Worm (Caenorhabditis elegans) whole organism, young adult: Measurements from ENCODE around the gene gnrr-2.

ENCODE experiments used
- B0261.1 ChIP-seq: sonication (generic microtip); optimal IDR thresholded peaks from 2 replicates; lab custom pipeline; 2016; ENCODE audit warnings: mild to moderate bottlenecking, missing genetic modification characterization, moderate library complexity, missing compliant biosample characterization
- C17E4.6 ChIP-seq: fragments of 200-800 bp; sonication (Bioruptor generic); IDR thresholded peaks from 2 replicates; pipeline ENCODE4 v1.3.6; 2022; ENCODE audit warnings: missing genetic modification reagents, missing genetic modification characterization, missing compliant biosample characterization
- D2030.7 ChIP-seq: fragments of 200-800 bp; sonication (Bioruptor generic); IDR thresholded peaks from 2 replicates; pipeline ENCODE4 v1.3.6; 2022; ENCODE audit warnings: missing genetic modification reagents, missing genetic modification characterization, missing compliant biosample characterization
- F39B2.1 ChIP-seq: fragments of 200-800 bp; sonication (Bioruptor generic); IDR thresholded peaks from 2 replicates; pipeline ENCODE4 v1.3.6; 2022; ENCODE audit warnings: missing genetic modification reagents, missing genetic modification characterization, missing compliant biosample characterization
- F55B11.4 ChIP-seq: sonication (generic microtip); optimal IDR thresholded peaks from 2 replicates; lab custom pipeline; 2016; ENCODE audit warnings: missing compliant biosample characterization, missing genetic modification characterization, borderline replicate concordance; ENCODE audit not compliant: insufficient read depth
- F57A8.1 ChIP-seq: fragments of 200-800 bp; sonication (Bioruptor generic); optimal IDR thresholded peaks from 2 replicates; lab custom pipeline; 2018; ENCODE audit warnings: mild to moderate bottlenecking, missing genetic modification characterization, moderate library complexity, missing compliant biosample characterization
- K12H6.12 ChIP-seq: fragments of 200-800 bp; sonication (Bioruptor generic); optimal IDR thresholded peaks from 2 replicates; lab custom pipeline; 2018; ENCODE audit warnings: mild to moderate bottlenecking, missing genetic modification characterization, missing compliant biosample characterization
- T07F8.4 ChIP-seq: sonication (generic microtip); optimal IDR thresholded peaks from 2 replicates; lab custom pipeline; 2016; ENCODE audit warnings: mild to moderate bottlenecking, missing genetic modification characterization, moderate library complexity, missing compliant biosample characterization
- T26A5.8 ChIP-seq: sonication (generic microtip); optimal IDR thresholded peaks from 2 replicates; lab custom pipeline; 2016; ENCODE audit warnings: missing genetic modification characterization, missing compliant biosample characterization
- ZK185.1 ChIP-seq: sonication (generic microtip); optimal IDR thresholded peaks from 2 replicates; lab custom pipeline; 2016; ENCODE audit warnings: mild to moderate bottlenecking, missing genetic modification characterization, missing compliant biosample characterization; ENCODE audit not compliant: poor library complexity, severe bottlenecking
- ama-1 ChIP-seq, 3 experiments: fragments of 150-350 bp in 1 of 3; sonication (generic microtip) in 2 of 3; optimal IDR thresholded peaks; 2 replicates each; lab custom pipeline; 2014 to 2018; ENCODE audit warnings: missing biosample characterization in 2 of 3, missing genetic modification characterization in 2 of 3, missing genetic modification reagents in 2 of 3
- aptf-2 ChIP-seq: fragments of 200-800 bp; sonication (Bioruptor generic); conservative IDR thresholded peaks from 2 replicates; pipeline ENCODE4 v1.3.6; 2022; ENCODE audit warnings: missing genetic modification reagents, missing genetic modification characterization, missing compliant biosample characterization
- atf-7 ChIP-seq: sonication (generic microtip); optimal IDR thresholded peaks from 2 replicates; lab custom pipeline; 2017; ENCODE audit warnings: mild to moderate bottlenecking, missing genetic modification characterization, missing compliant biosample characterization
- ccch-3 ChIP-seq: fragments of 200-800 bp; sonication (Bioruptor generic); optimal IDR thresholded peaks from 2 replicates; lab custom pipeline; 2018; ENCODE audit warnings: mild to moderate bottlenecking, missing genetic modification characterization, missing compliant biosample characterization
- cebp-1 ChIP-seq, 2 experiments: fragments of 200-800 bp in 1 of 2; sonication (Bioruptor generic) in 1 of 2; sonication (generic microtip) in 1 of 2; IDR thresholded peaks in 1 of 2; optimal IDR thresholded peaks in 1 of 2; 2 replicates each; pipeline versions ENCODE4 v1.3.6 to Lab custom; 2017 to 2022; ENCODE audit warnings: missing compliant biosample characterization in 2 of 2, missing genetic modification characterization in 2 of 2, mild to moderate bottlenecking in 1 of 2, missing genetic modification reagents in 1 of 2, moderate library complexity in 1 of 2
- cebp-2 ChIP-seq: fragments of 200-800 bp; sonication (Bioruptor generic); IDR thresholded peaks from 2 replicates; pipeline ENCODE4 v1.3.6; 2022; ENCODE audit warnings: missing genetic modification characterization, missing compliant biosample characterization
- ceh-100 ChIP-seq: fragments of 200-800 bp; sonication (Bioruptor generic); IDR thresholded peaks from 2 replicates; pipeline ENCODE4 v1.3.6; 2022; ENCODE audit warnings: missing genetic modification reagents, missing genetic modification characterization, missing compliant biosample characterization
- ceh-40 ChIP-seq: fragments of 200-800 bp; sonication (Bioruptor generic); IDR thresholded peaks from 2 replicates; pipeline ENCODE4 v1.3.6; 2022; ENCODE audit warnings: missing genetic modification characterization, missing compliant biosample characterization
- ceh-58 ChIP-seq: fragments of 200-800 bp; sonication (Bioruptor generic); IDR thresholded peaks from 2 replicates; pipeline ENCODE4 v1.3.6; 2022; ENCODE audit warnings: missing genetic modification characterization, missing compliant biosample characterization
- dox-1 ChIP-seq: fragments of 200-800 bp; sonication (Bioruptor generic); IDR thresholded peaks from 2 replicates; pipeline ENCODE4 v1.3.6; 2022; ENCODE audit warnings: missing genetic modification reagents, missing genetic modification characterization, missing compliant biosample characterization
- egrh-3 ChIP-seq: fragments of 200-800 bp; sonication (Bioruptor generic); IDR thresholded peaks from 2 replicates; pipeline ENCODE4 v1.3.6; 2022; ENCODE audit warnings: missing genetic modification reagents, missing genetic modification characterization, missing compliant biosample characterization
- ekl-4 ChIP-seq: fragments of 200-800 bp; sonication (Bioruptor generic); IDR thresholded peaks from 2 replicates; pipeline ENCODE4 v1.3.6; 2022; ENCODE audit warnings: missing genetic modification reagents, missing genetic modification characterization, missing compliant biosample characterization
- ets-4 ChIP-seq: fragments of 200-800 bp; sonication (Bioruptor generic); optimal IDR thresholded peaks from 2 replicates; lab custom pipeline; 2018; ENCODE audit warnings: mild to moderate bottlenecking, missing genetic modification characterization, missing compliant biosample characterization
- gei-17 ChIP-seq: fragments of 200-800 bp; sonication (Bioruptor generic); optimal IDR thresholded peaks from 2 replicates; lab custom pipeline; 2018; ENCODE audit warnings: mild to moderate bottlenecking, missing genetic modification characterization, missing compliant biosample characterization
- him-1 ChIP-seq: sonication (generic microtip); optimal IDR thresholded peaks from 2 replicates; lab custom pipeline; 2016; ENCODE audit warnings: missing genotype, missing genetic modification reagents, missing genetic modification characterization, missing compliant biosample characterization
- hmg-1.2 ChIP-seq: fragments of 200-800 bp; sonication (Bioruptor generic); IDR thresholded peaks from 2 replicates; pipeline ENCODE4 v1.3.6; 2022; ENCODE audit warnings: missing genetic modification reagents, missing genetic modification characterization, missing compliant biosample characterization
- hmg-20 ChIP-seq: fragments of 200-800 bp; sonication (Bioruptor generic); IDR thresholded peaks from 2 replicates; pipeline ENCODE4 v1.3.6; 2022; ENCODE audit warnings: missing genetic modification reagents, missing genetic modification characterization, missing compliant biosample characterization
- hrde-1 ChIP-seq: sonication (generic microtip); optimal IDR thresholded peaks from 2 replicates; lab custom pipeline; 2016; ENCODE audit warnings: missing genetic modification characterization, mild to moderate bottlenecking, missing compliant biosample characterization, moderate library complexity, missing genotype, missing genetic modification reagents, borderline replicate concordance
- lin-40 ChIP-seq: sonication (generic microtip); optimal IDR thresholded peaks from 2 replicates; lab custom pipeline; 2016; ENCODE audit warnings: missing genetic modification characterization, mild to moderate bottlenecking, missing compliant biosample characterization, missing genotype, missing genetic modification reagents
- lir-1 ChIP-seq: fragments of 200-800 bp; sonication (Bioruptor generic); conservative IDR thresholded peaks from 2 replicates; pipeline ENCODE4 v1.3.6; 2022; ENCODE audit warnings: missing genetic modification reagents, missing genetic modification characterization, missing compliant biosample characterization
- lsl-1 ChIP-seq: fragments of 200-800 bp; sonication (Bioruptor generic); optimal IDR thresholded peaks from 2 replicates; lab custom pipeline; 2018; ENCODE audit warnings: mild to moderate bottlenecking, missing genetic modification characterization, moderate library complexity, missing compliant biosample characterization
- madf-3 ChIP-seq: fragments of 200-800 bp; sonication (Bioruptor generic); IDR thresholded peaks from 2 replicates; pipeline ENCODE4 v1.3.6; 2022; ENCODE audit warnings: missing genetic modification reagents, missing genetic modification characterization, missing compliant biosample characterization
- madf-6 ChIP-seq: fragments of 200-800 bp; sonication (Bioruptor generic); IDR thresholded peaks from 2 replicates; pipeline ENCODE4 v1.3.6; 2022; ENCODE audit warnings: missing genetic modification reagents, missing genetic modification characterization, missing compliant biosample characterization
- mxl-1 ChIP-seq: sonication (generic microtip); optimal IDR thresholded peaks from 2 replicates; lab custom pipeline; 2016; ENCODE audit warnings: missing genetic modification characterization, missing compliant biosample characterization
- nhr-120 ChIP-seq: fragments of 200-800 bp; sonication (Bioruptor generic); IDR thresholded peaks from 2 replicates; pipeline ENCODE4 v1.3.6; 2022; ENCODE audit warnings: missing genetic modification characterization, missing compliant biosample characterization
- nhr-179 ChIP-seq: sonication (generic microtip); optimal IDR thresholded peaks from 2 replicates; lab custom pipeline; 2016; ENCODE audit warnings: mild to moderate bottlenecking, missing genetic modification characterization, missing compliant biosample characterization
- nhr-90 ChIP-seq: sonication (generic microtip); optimal IDR thresholded peaks from 2 replicates; lab custom pipeline; 2016; ENCODE audit warnings: missing genotype, mild to moderate bottlenecking, missing genetic modification characterization, missing compliant biosample characterization
- pha-4 ChIP-seq: fragments of 150-350 bp; sonication (generic microtip); optimal IDR thresholded peaks from 2 replicates; lab custom pipeline; 2014; ENCODE audit warnings: missing biosample characterization, missing genetic modification reagents, missing genetic modification characterization
- snpc-4 ChIP-seq, 5 experiments: fragments of 150-350 bp in 1 of 5; sonication (generic microtip) in 4 of 5; optimal IDR thresholded peaks; 2 replicates each; lab custom pipeline; 2014 to 2018; ENCODE audit warnings: missing genetic modification characterization in 5 of 5, missing biosample characterization in 3 of 5, antibody characterized with exemption in 2 of 5, mild to moderate bottlenecking in 2 of 5, missing compliant biosample characterization in 2 of 5, missing genotype in 2 of 5, moderate library complexity in 2 of 5, missing genetic modification reagents in 1 of 5
- sptf-2 ChIP-seq: fragments of 200-800 bp; sonication (Bioruptor generic); optimal IDR thresholded peaks from 2 replicates; lab custom pipeline; 2018; ENCODE audit warnings: mild to moderate bottlenecking, missing genetic modification characterization, missing compliant biosample characterization
- tbx-9 ChIP-seq: sonication (generic microtip); optimal IDR thresholded peaks from 2 replicates; lab custom pipeline; 2016; ENCODE audit warnings: borderline replicate concordance, missing genetic modification characterization, inconsistent platforms, missing compliant biosample characterization

Gene gnrr-2

ce11 chrV:14436195-14436594, 27.3 kb downstream of the gnrr-2 start:
- TF ChIP-seq T07F8.4 (tag; lab: Kevin White, UChicago) (no peak), ekl-4 (GFP tag; lab: Robert Waterston, UW) (no peak), ets-4 (GFP tag; lab: Kevin White, UChicago) (no peak), cebp-2 (GFP tag; lab: Robert Waterston, UW) (no peak), sptf-2 (no peak), dox-1 (GFP tag; lab: Robert Waterston, UW) (no peak), lir-1 (GFP tag; lab: Robert Waterston, UW) (no peak), D2030.7 (GFP tag; lab: Robert Waterston, UW) (no peak)

DNA sequence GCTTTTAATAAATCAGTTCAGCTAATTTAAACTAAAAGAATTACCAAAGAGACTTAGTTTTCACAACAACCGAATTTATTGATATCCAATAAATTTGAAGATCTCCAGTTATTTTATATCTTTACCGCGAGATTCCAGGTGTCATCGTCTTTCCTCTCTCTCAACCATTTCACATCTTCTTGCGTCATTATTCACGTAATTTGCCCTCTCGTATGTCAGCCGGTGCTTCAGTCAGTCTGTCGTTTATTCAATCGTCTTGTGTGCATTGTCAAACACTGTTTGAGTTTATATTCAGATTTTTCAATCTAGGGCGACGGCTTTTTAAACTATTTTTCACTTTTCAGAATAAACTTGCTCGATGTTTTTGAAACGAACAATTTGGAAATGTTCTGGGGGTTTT, 28.5 kb downstream of the gnrr-2 start:
- TF ChIP-seq gei-17 (GFP tag; lab: Kevin White, UChicago) (no peak), mxl-1 (tag; lab: Kevin White, UChicago) (no peak), hmg-1.2 (GFP tag; lab: Robert Waterston, UW) (no peak)

- no peak for TF ChIP-seq T26A5.8 (tag; lab: Kevin White, UChicago)
- no peak for TF ChIP-seq aptf-2 (GFP tag; lab: Robert Waterston, UW)
- TF ChIP-seq ceh-40 (GFP tag; lab: Robert Waterston, UW): no peak
- no peak for TF ChIP-seq snpc-4 (GFP tag; optimal IDR thresholded peaks at IDR 0.05; lab: Kevin White, UChicago)
- no peak for TF ChIP-seq snpc-4 (tag; optimal IDR thresholded peaks at IDR 0.05; lab: Kevin White, UChicago)
- TF ChIP-seq ccch-3 (GFP tag; lab: Kevin White, UChicago): no peak
- TF ChIP-seq sptf-2: no peak
- TF ChIP-seq cebp-1 (GFP tag; IDR thresholded peaks at IDR 0.05; lab: Robert Waterston, UW): no peak
- TF ChIP-seq cebp-1 (tag; optimal IDR thresholded peaks at IDR 0.05; lab: Kevin White, UChicago): no peak
- TF ChIP-seq him-1: no peak
- no peak for TF ChIP-seq F39B2.1 (GFP tag; lab: Robert Waterston, UW)
- no peak for TF ChIP-seq hmg-20
- no peak for TF ChIP-seq K12H6.12 (tag; lab: Kevin White, UChicago)
- no peak for TF ChIP-seq nhr-90
- no peak for TF ChIP-seq egrh-3 (GFP tag; lab: Robert Waterston, UW)
- no peak for TF ChIP-seq ceh-100 (GFP tag; lab: Robert Waterston, UW)
- no peak for TF ChIP-seq ama-1 (optimal IDR thresholded peaks at IDR 0.05; lab: Kevin White, UChicago)
- no peak for TF ChIP-seq ama-1 (GFP tag; optimal IDR thresholded peaks at IDR 0.05; lab: Kevin White, UChicago)
- no peak for TF ChIP-seq atf-7 (tag; lab: Kevin White, UChicago)
- no peak for TF ChIP-seq F57A8.1 (GFP tag; lab: Kevin White, UChicago)
- no peak for TF ChIP-seq D2030.7 (GFP tag; lab: Robert Waterston, UW)
- TF ChIP-seq nhr-179: no peak
These were observed 29.3 kb downstream of the gnrr-2 start for ce11 chrV:14438099-14438739.

- TF ChIP-seq F55B11.4 (tag; lab: Kevin White, UChicago): no peak
- no peak for TF ChIP-seq tbx-9 (tag; lab: Kevin White, UChicago)
- TF ChIP-seq nhr-120: no peak
- TF ChIP-seq lsl-1 (GFP tag; lab: Kevin White, UChicago): no peak
- no peak for TF ChIP-seq ceh-58
- no peak for TF ChIP-seq hrde-1 (tag; lab: Kevin White, UChicago)
- no peak for TF ChIP-seq lin-40 (tag; lab: Kevin White, UChicago)
- no peak for TF ChIP-seq ZK185.1 (tag; lab: Kevin White, UChicago)
- TF ChIP-seq hmg-1.2 (GFP tag; lab: Robert Waterston, UW): no peak
- TF ChIP-seq B0261.1 (tag; lab: Kevin White, UChicago): no peak
- no peak for TF ChIP-seq C17E4.6 (GFP tag; lab: Robert Waterston, UW)
- no peak for TF ChIP-seq ets-4 (GFP tag; lab: Kevin White, UChicago)
- TF ChIP-seq pha-4: no peak
- TF ChIP-seq T26A5.8 (tag; lab: Kevin White, UChicago): no peak
- no peak for TF ChIP-seq madf-6
- TF ChIP-seq madf-3 (GFP tag; lab: Robert Waterston, UW): no peak
- no peak for TF ChIP-seq ccch-3 (GFP tag; lab: Kevin White, UChicago)
These were observed 30.4 kb downstream of the gnrr-2 start for ce11 chrV:14439236-14439635.
